Worm (Caenorhabditis elegans): ENCODE measurements around the gene dohh-1.

- TF ChIP-seq elt-2 (tag; optimal IDR thresholded peaks at IDR 0.05) (no peak), ama-1 (optimal IDR thresholded peaks at IDR 0.05) (no peak), fkh-10 (GFP tag; optimal IDR thresholded peaks at IDR 0.05) (no peak), ceh-19 (GFP tag; optimal IDR thresholded peaks at IDR 0.05) (no peak), ceh-14 (tag; optimal IDR thresholded peaks at IDR 0.05) (no peak), tbx-2 (tag; optimal IDR thresholded peaks at IDR 0.05) (no peak), madf-2 (tag; optimal IDR thresholded peaks at IDR 0.05) (no peak), pha-4 (tag; optimal IDR thresholded peaks at IDR 0.05) (no peak), nhr-11 (tag; optimal IDR thresholded peaks at IDR 0.05) (no peak), nfya-1 (tag; optimal IDR thresholded peaks at IDR 0.05) (peak; percentile 63), C38D4.7 (GFP tag; optimal IDR thresholded peaks at IDR 0.05) (no peak), gmeb-2 (tag; optimal IDR thresholded peaks at IDR 0.05) (no peak), pros-1 (tag; optimal IDR thresholded peaks at IDR 0.05) (no peak)
Observed at ce11 chrII:10603560-10603959, 23.8 kb downstream of the dohh-1 start.

Measured in whole organism, late embryonic.